Worm (Caenorhabditis elegans): ENCODE results near the gene F53G2.3.

- TF ChIP-seq F10E7.11 (tag; optimal IDR thresholded peaks at IDR 0.05) (no peak), F49E8.2 (tag; optimal IDR thresholded peaks at IDR 0.05; ENCODE audit: insufficient read depth) (no peak), ets-4 (GFP tag; optimal IDR thresholded peaks at IDR 0.05) (no peak), ama-1 (optimal IDR thresholded peaks at IDR 0.05) (no peak), ama-1 (GFP tag; optimal IDR thresholded peaks at IDR 0.05) (no peak), unc-130 (GFP tag; optimal IDR thresholded peaks at IDR 0.05) (no peak), zfh-2 (GFP tag; conservative IDR thresholded peaks at IDR 0.05) (no peak), nfya-1 (tag; optimal IDR thresholded peaks at IDR 0.05; ENCODE audit: borderline replicate concordance, insufficient read depth) (no peak), Y67H2A.10 (GFP tag; conservative IDR thresholded peaks at IDR 0.05) (no peak), gei-17 (GFP tag; optimal IDR thresholded peaks at IDR 0.05) (no peak), ccch-3 (GFP tag; optimal IDR thresholded peaks at IDR 0.05) (no peak), egl-18 (GFP tag; IDR thresholded peaks at IDR 0.05) (no peak), F37B4.10 (GFP tag; IDR thresholded peaks at IDR 0.05) (no peak), attf-3 (GFP tag; conservative IDR thresholded peaks at IDR 0.05) (no peak)
These were observed 50.3 kb downstream of the F53G2.3 start, which contains the start of gene K02F6.6 for ce11 chrII:2530496-2530895.
